Fruit fly (Drosophila melanogaster) whole organism, embryonic: ENCODE data around the gene CG17029.

Experiments used
- Adf1 ChIP-seq: fragments of 200-800 bp; sonication (Bioruptor generic); IDR thresholded peaks from 2 replicates; pipeline ENCODE4 v1.3.6; 2022; ENCODE audit warnings: missing biosample characterization, missing genetic modification characterization
- CG11085 ChIP-seq: fragments of 200-800 bp; sonication (Bioruptor generic); IDR thresholded peaks from 2 replicates; pipeline ENCODE4 v1.3.6; 2022; ENCODE audit warnings: missing biosample characterization, missing genetic modification characterization
- CG12659 ChIP-seq: fragments of 200-800 bp; sonication (Bioruptor generic); optimal IDR thresholded peaks from 3 replicates; lab custom pipeline; 2017; ENCODE audit warnings: mild to moderate bottlenecking, missing biosample characterization, missing genetic modification reagents, missing genetic modification characterization
- CG12744 ChIP-seq: fragments of 200-800 bp; sonication (Bioruptor generic); optimal IDR thresholded peaks from 2 replicates; lab custom pipeline; 2016; ENCODE audit warnings: missing biosample characterization, missing genetic modification characterization
- CG14441 ChIP-seq: fragments of 200-800 bp; sonication (Bioruptor generic); IDR thresholded peaks from 2 replicates; pipeline ENCODE4 v1.3.6; 2022; ENCODE audit warnings: missing biosample characterization, missing genetic modification characterization
- CG15696 ChIP-seq: fragments of 200-800 bp; sonication (Bioruptor generic); optimal IDR thresholded peaks from 2 replicates; lab custom pipeline; 2019; ENCODE audit warnings: missing biosample characterization, mild to moderate bottlenecking, missing genetic modification characterization, moderate library complexity
- CG17829 ChIP-seq: fragments of 200-800 bp; optimal IDR thresholded peaks from 2 replicates; lab custom pipeline; 2019; ENCODE audit warnings: missing biosample characterization, mild to moderate bottlenecking, missing genetic modification characterization, moderate library complexity
- CG1792 ChIP-seq: fragments of 200-800 bp; sonication (Bioruptor generic); optimal IDR thresholded peaks from 2 replicates; lab custom pipeline; 2016; ENCODE audit warnings: missing biosample characterization, missing genetic modification characterization
- CG2712 ChIP-seq: fragments of 200-800 bp; optimal IDR thresholded peaks from 3 replicates; lab custom pipeline; 2019; ENCODE audit warnings: missing biosample characterization, mild to moderate bottlenecking, missing genetic modification characterization, moderate library complexity
- CG3281 ChIP-seq: fragments of 200-800 bp; sonication (Bioruptor generic); optimal IDR thresholded peaks from 3 replicates; lab custom pipeline; 2017; ENCODE audit warnings: missing biosample characterization, mild to moderate bottlenecking, missing genetic modification characterization
- CG6272 ChIP-seq: fragments of 200-800 bp; sonication (Bioruptor generic); IDR thresholded peaks from 2 replicates; pipeline ENCODE4 v1.3.6; 2022; ENCODE audit warnings: missing biosample characterization, missing genetic modification characterization
- CG6813 ChIP-seq: fragments of 200-800 bp; sonication (Bioruptor generic); optimal IDR thresholded peaks from 2 replicates; lab custom pipeline; 2017; ENCODE audit warnings: missing biosample characterization, missing genetic modification characterization, mild to moderate bottlenecking, moderate library complexity, missing genetic modification reagents
- CG7963 ChIP-seq: fragments of 200-800 bp; sonication (Bioruptor generic); IDR thresholded peaks from 3 replicates; pipeline ENCODE4 v1.3.6; 2022; ENCODE audit warnings: missing biosample characterization, missing genetic modification characterization; ENCODE audit not compliant: partially characterized antibody
- Dbx ChIP-seq: fragments of 200-800 bp; sonication (Bioruptor generic); IDR thresholded peaks from 3 replicates; pipeline ENCODE4 v1.3.6; 2022; ENCODE audit warnings: missing biosample characterization, missing genetic modification characterization
- Fer3 ChIP-seq: fragments of 200-800 bp; sonication (Bioruptor generic); optimal IDR thresholded peaks from 2 replicates; lab custom pipeline; 2018; ENCODE audit warnings: missing biosample characterization, mild to moderate bottlenecking, missing genetic modification characterization, moderate library complexity
- HLHmδ ChIP-seq: fragments of 200-800 bp; sonication (Bioruptor generic); optimal IDR thresholded peaks from 2 replicates; lab custom pipeline; 2018; ENCODE audit warnings: missing biosample characterization, mild to moderate bottlenecking, missing genetic modification characterization, moderate library complexity
- Hr78 ChIP-seq, 2 experiments: fragments of 200-800 bp in 1 of 2; fragments of >200 bp in 1 of 2; sonication (Bioruptor generic) in 1 of 2; optimal IDR thresholded peaks; 2 replicates each; lab custom pipeline; 2017 to 2019; ENCODE audit warnings: missing biosample characterization in 2 of 2, missing genetic modification characterization in 2 of 2, mild to moderate bottlenecking in 1 of 2, moderate library complexity in 1 of 2
- Pdp1 ChIP-seq, 2 experiments: fragments of 200-800 bp; sonication (Bioruptor generic); optimal IDR thresholded peaks; 3 replicates each; lab custom pipeline; 2016; ENCODE audit warnings: missing biosample characterization in 2 of 2, missing genetic modification characterization in 2 of 2, mild to moderate bottlenecking in 1 of 2, moderate library complexity in 1 of 2
- Rx ChIP-seq: fragments of 200-800 bp; sonication (Bioruptor generic); IDR thresholded peaks from 2 replicates; pipeline ENCODE4 v1.3.6; 2022; ENCODE audit warnings: missing biosample characterization, missing genetic modification characterization
- Side ChIP-seq: fragments of 200-800 bp; sonication (Bioruptor generic); optimal IDR thresholded peaks from 2 replicates; lab custom pipeline; 2016; ENCODE audit warnings: missing biosample characterization, missing genetic modification characterization
- Ssrp ChIP-seq: fragments of 200-800 bp; sonication (Bioruptor generic); optimal IDR thresholded peaks from 2 replicates; lab custom pipeline; 2018; ENCODE audit warnings: missing biosample characterization, mild to moderate bottlenecking, missing genetic modification characterization, moderate library complexity
- bab2 ChIP-seq: fragments of 200-800 bp; sonication (Bioruptor generic); optimal IDR thresholded peaks from 2 replicates; lab custom pipeline; 2016; ENCODE audit warnings: missing biosample characterization, missing genetic modification characterization
- chif ChIP-seq, 2 experiments: fragments of 200-800 bp; sonication (Bioruptor generic); optimal IDR thresholded peaks; 3 replicates each; lab custom pipeline; 2016; ENCODE audit warnings: missing biosample characterization in 2 of 2, missing genetic modification characterization in 2 of 2
- dpn ChIP-seq, 2 experiments: fragments of 200-800 bp; sonication (Bioruptor generic); optimal IDR thresholded peaks; 3 replicates each; lab custom pipeline; 2016; ENCODE audit warnings: missing biosample characterization in 2 of 2, missing genetic modification characterization in 2 of 2
- esg ChIP-seq: fragments of 200-800 bp; sonication (Bioruptor generic); conservative IDR thresholded peaks from 2 replicates; pipeline ENCODE4 v1.3.6; 2022; ENCODE audit warnings: missing biosample characterization, missing genetic modification characterization
- exex ChIP-seq: fragments of 200-800 bp; sonication (Bioruptor generic); optimal IDR thresholded peaks from 4 replicates; lab custom pipeline; 2018; ENCODE audit warnings: missing biosample characterization, mild to moderate bottlenecking, missing genetic modification characterization, moderate library complexity
- gem ChIP-seq: fragments of 200-800 bp; sonication (Bioruptor generic); optimal IDR thresholded peaks from 2 replicates; lab custom pipeline; 2019; ENCODE audit warnings: missing biosample characterization, mild to moderate bottlenecking, missing genetic modification characterization, moderate library complexity
- gfzf ChIP-seq: fragments of 200-800 bp; sonication (Bioruptor generic); optimal IDR thresholded peaks from 2 replicates; lab custom pipeline; 2016; ENCODE audit warnings: missing biosample characterization, mild to moderate bottlenecking, missing genetic modification characterization, moderate library complexity
- hbn ChIP-seq: fragments of 200-800 bp; sonication (Bioruptor generic); IDR thresholded peaks from 2 replicates; pipeline ENCODE4 v1.3.6; 2022; ENCODE audit warnings: missing biosample characterization, missing genetic modification characterization; ENCODE audit not compliant: partially characterized antibody
- her ChIP-seq: fragments of 200-800 bp; sonication (Bioruptor generic); optimal IDR thresholded peaks from 2 replicates; lab custom pipeline; 2016; ENCODE audit warnings: missing biosample characterization, missing genetic modification characterization
- lab ChIP-seq: fragments of 200-800 bp; sonication (Bioruptor generic); optimal IDR thresholded peaks from 3 replicates; lab custom pipeline; 2017; ENCODE audit warnings: missing biosample characterization, missing genetic modification characterization, mild to moderate bottlenecking, moderate library complexity, missing genetic modification reagents
- mirr ChIP-seq: fragments of 200-800 bp; sonication (Bioruptor generic); optimal IDR thresholded peaks from 3 replicates; lab custom pipeline; 2018; ENCODE audit warnings: missing biosample characterization, mild to moderate bottlenecking, missing genetic modification characterization
- nmo ChIP-seq: fragments of 200-800 bp; sonication (Bioruptor generic); optimal IDR thresholded peaks from 2 replicates; lab custom pipeline; 2018; ENCODE audit warnings: missing biosample characterization, mild to moderate bottlenecking, missing genetic modification characterization, moderate library complexity
- pnt ChIP-seq: fragments of 200-800 bp; sonication (Bioruptor generic); optimal IDR thresholded peaks from 3 replicates; lab custom pipeline; 2016; ENCODE audit warnings: missing biosample characterization, missing genetic modification characterization
- sd ChIP-seq: fragments of 200-800 bp; sonication (Bioruptor generic); optimal IDR thresholded peaks from 3 replicates; lab custom pipeline; 2018; ENCODE audit warnings: missing biosample characterization, mild to moderate bottlenecking, missing genetic modification characterization, moderate library complexity
- slbo ChIP-seq: fragments of 200-800 bp; sonication (Bioruptor generic); IDR thresholded peaks from 2 replicates; pipeline ENCODE4 v1.3.6; 2022; ENCODE audit warnings: missing biosample characterization, missing genetic modification characterization
- tx ChIP-seq: fragments of 200-800 bp; sonication (Bioruptor generic); optimal IDR thresholded peaks from 2 replicates; lab custom pipeline; 2016; ENCODE audit warnings: missing biosample characterization, missing genetic modification characterization

Gene CG17029

dm6 chr3L:15977565-15977964 lies 895 bp downstream of the CG17029 start (continued):
- TF ChIP-seq CG11085 (GFP tag; lab: Robert Waterston, UW) (peak; percentile 25; the same call in 1 of the 2 replicates), CG2712 (tag; lab: Kevin White, UChicago) (peak; percentile 68), hbn (no peak), CG3281 (GFP tag; lab: Kevin White, UChicago) (peak; percentile 35), lab (GFP tag; lab: Kevin White, UChicago) (peak; percentile 74), CG12744 (GFP tag; lab: Kevin White, UChicago) (no peak), Rx (peak; percentile 27; the same call in 1 of the 2 replicates), dpn (GFP tag; optimal IDR thresholded peaks at IDR 0.05; lab: Kevin White, UChicago) (peak in 1 of 2 experiments; percentile 44), gfzf (GFP tag; lab: Kevin White, UChicago) (no peak), CG6272 (GFP tag; lab: Robert Waterston, UW) (peak; percentile 65), Fer3 (tag; lab: Kevin White, UChicago) (peak; percentile 69), esg (GFP tag; lab: Robert Waterston, UW) (peak; percentile 50), bab2 (GFP tag; lab: Kevin White, UChicago) (peak; percentile 31), CG6813 (peak; percentile 20), chif (GFP tag; optimal IDR thresholded peaks at IDR 0.05; lab: Kevin White, UChicago) (peak in 1 of 2 experiments; percentile 12), CG1792 (GFP tag; lab: Kevin White, UChicago) (no peak)

dm6 chr3L:15978224-15978623 lies 1.6 kb downstream of the CG17029 start, which contains the start of gene CG17028:
Gene CG17028, plus strand, starts transcription at chr3L:15978524.
- TF ChIP-seq CG12659 (GFP tag; lab: Kevin White, UChicago) = no peak
- TF ChIP-seq slbo (GFP tag; lab: Robert Waterston, UW) = no peak
- peak; percentile 22 for TF ChIP-seq sd (tag; lab: Kevin White, UChicago)
- TF ChIP-seq mirr (GFP tag; lab: Kevin White, UChicago) = peak; percentile 66
- no peak for TF ChIP-seq CG2712 (tag; lab: Kevin White, UChicago)
- no peak for TF ChIP-seq her
- no peak for TF ChIP-seq lab (GFP tag; lab: Kevin White, UChicago)
- no peak for TF ChIP-seq tx
- TF ChIP-seq exex (tag; lab: Kevin White, UChicago) = peak; percentile 48
- no peak for TF ChIP-seq Adf1 (GFP tag; lab: Robert Waterston, UW)
- TF ChIP-seq pnt (GFP tag; lab: Kevin White, UChicago) = no peak
- no peak for TF ChIP-seq CG17829 (tag; lab: Kevin White, UChicago)
- no peak for TF ChIP-seq Dbx
- TF ChIP-seq Side (GFP tag; lab: Kevin White, UChicago) = no peak
- no peak for TF ChIP-seq Ssrp
- no peak for TF ChIP-seq CG15696 (tag; lab: Kevin White, UChicago)
- no peak for TF ChIP-seq nmo (GFP tag; lab: Kevin White, UChicago)
- no peak for TF ChIP-seq gem (tag; lab: Kevin White, UChicago)

- TF ChIP-seq HLHmδ (GFP tag; lab: Kevin White, UChicago) = no peak
- TF ChIP-seq CG7963 (GFP tag; lab: Robert Waterston, UW) = 0 out of 3 replicates have a peak, but pooled peaks have one; percentile 19
- TF ChIP-seq Pdp1 (GFP tag; optimal IDR thresholded peaks at IDR 0.05; lab: Kevin White, UChicago) = peak in 1 of 2 experiments; percentile 8
- peak in 1 of 2 experiments; percentile 16 for TF ChIP-seq Hr78 (GFP tag; optimal IDR thresholded peaks at IDR 0.05; lab: Kevin White, UChicago)
- TF ChIP-seq CG14441 (GFP tag; lab: Robert Waterston, UW) = 0 out of 2 replicates have a peak, but pooled peaks have one; percentile 10
Measured at dm6 chr3L:15979240-15979639, 2.6 kb downstream of the CG17029 start.
